Fruit fly (Drosophila melanogaster) whole organism, embryonic: ENCODE measurements around the gene Bicra.
A peak's percentile ranks its signal among the peaks of the same experiment; 100 is the strongest.

Experiments
- Blimp-1 ChIP-seq: fragments of 200-800 bp; sonication (Bioruptor generic); optimal IDR thresholded peaks from 3 replicates; lab custom pipeline; 2018; ENCODE audit warnings: missing biosample characterization, missing genetic modification characterization, mild to moderate bottlenecking, moderate library complexity, missing genetic modification reagents
- BtbVII ChIP-seq: fragments of 200-800 bp; sonication (Bioruptor generic); optimal IDR thresholded peaks from 3 replicates; lab custom pipeline; 2017; ENCODE audit warnings: missing biosample characterization, mild to moderate bottlenecking, missing genetic modification characterization
- CG10543 ChIP-seq: fragments of 200-800 bp; sonication (Bioruptor generic); optimal IDR thresholded peaks from 3 replicates; lab custom pipeline; 2017; ENCODE audit warnings: missing biosample characterization, mild to moderate bottlenecking, missing genetic modification characterization, moderate library complexity
- CG11093 ChIP-seq: fragments of 200-800 bp; sonication (Bioruptor generic); IDR thresholded peaks from 3 replicates; pipeline ENCODE4 v1.3.6; 2022; ENCODE audit warnings: missing biosample characterization, missing genetic modification characterization
- CG12104 ChIP-seq: fragments of 200-800 bp; sonication (Bioruptor generic); optimal IDR thresholded peaks from 3 replicates; lab custom pipeline; 2016; ENCODE audit warnings: missing biosample characterization, missing genetic modification characterization
- CG12391 ChIP-seq: fragments of 200-800 bp; sonication (Bioruptor generic); optimal IDR thresholded peaks from 3 replicates; lab custom pipeline; 2018; ENCODE audit warnings: missing biosample characterization, mild to moderate bottlenecking, missing genetic modification characterization, moderate library complexity
- CG17385 ChIP-seq: fragments of 200-800 bp; sonication (Bioruptor generic); optimal IDR thresholded peaks from 3 replicates; lab custom pipeline; 2018; ENCODE audit warnings: missing biosample characterization, mild to moderate bottlenecking, missing genetic modification characterization
- CG17912 ChIP-seq: fragments of 200-800 bp; sonication (Bioruptor generic); optimal IDR thresholded peaks from 2 replicates; lab custom pipeline; 2018; ENCODE audit warnings: missing biosample characterization, mild to moderate bottlenecking, missing genetic modification characterization
- CG1832 ChIP-seq: fragments of 200-800 bp; sonication (Bioruptor generic); optimal IDR thresholded peaks from 2 replicates; lab custom pipeline; 2017; ENCODE audit warnings: missing biosample characterization, mild to moderate bottlenecking, missing genetic modification characterization, inconsistent platforms
- CG18599 ChIP-seq: fragments of 200-800 bp; sonication (Bioruptor generic); optimal IDR thresholded peaks from 3 replicates; lab custom pipeline; 2017; ENCODE audit warnings: missing biosample characterization, missing genetic modification characterization, mild to moderate bottlenecking, moderate library complexity, missing genetic modification reagents
- CG32532 ChIP-seq: fragments of 200-800 bp; sonication (Bioruptor generic); IDR thresholded peaks from 2 replicates; pipeline ENCODE4 v1.3.6; 2022; ENCODE audit warnings: missing biosample characterization, missing genetic modification characterization
- CG33557 ChIP-seq: fragments of 200-800 bp; sonication (Bioruptor generic); optimal IDR thresholded peaks from 2 replicates; lab custom pipeline; 2019; ENCODE audit warnings: missing biosample characterization, mild to moderate bottlenecking, missing genetic modification characterization, moderate library complexity
- CG4328 ChIP-seq: fragments of 200-800 bp; sonication (Bioruptor generic); optimal IDR thresholded peaks from 3 replicates; lab custom pipeline; 2017; ENCODE audit warnings: missing biosample characterization, missing genetic modification reagents, missing genetic modification characterization
- CG6813 ChIP-seq: fragments of 200-800 bp; sonication (Bioruptor generic); optimal IDR thresholded peaks from 2 replicates; lab custom pipeline; 2017; ENCODE audit warnings: missing biosample characterization, missing genetic modification characterization, mild to moderate bottlenecking, moderate library complexity, missing genetic modification reagents
- CG7372 ChIP-seq: fragments of 200-800 bp; sonication (Bioruptor generic); IDR thresholded peaks from 2 replicates; pipeline ENCODE4 v1.3.6; 2022; ENCODE audit warnings: missing biosample characterization, missing genetic modification characterization
- CG8089 ChIP-seq: fragments of 200-800 bp; sonication (Bioruptor generic); optimal IDR thresholded peaks from 3 replicates; lab custom pipeline; 2016; ENCODE audit warnings: missing biosample characterization, missing genetic modification characterization
- CG8290 ChIP-seq, 3 experiments: fragments of 200-800 bp; sonication (Bioruptor generic); optimal IDR thresholded peaks; 2 replicates each; lab custom pipeline; 2016 to 2019; ENCODE audit warnings: missing biosample characterization in 3 of 3, missing genetic modification characterization in 3 of 3, mild to moderate bottlenecking in 2 of 3, moderate library complexity in 1 of 3
- CG8478 ChIP-seq: fragments of >200 bp; optimal IDR thresholded peaks from 2 replicates; lab custom pipeline; 2018
- CG8924 ChIP-seq: fragments of 200-800 bp; optimal IDR thresholded peaks from 3 replicates; lab custom pipeline; 2019; ENCODE audit warnings: missing biosample characterization, mild to moderate bottlenecking, missing genetic modification characterization, moderate library complexity
- D ChIP-seq, 2 experiments: fragments of 200-800 bp in 1 of 2; fragments of >200 bp in 1 of 2; sonication (Bioruptor generic) in 1 of 2; optimal IDR thresholded peaks; 2 replicates in 1 of 2; 3 replicates in 1 of 2; lab custom pipeline; 2017; ENCODE audit warnings: mild to moderate bottlenecking in 1 of 2, missing biosample characterization in 1 of 2, missing genetic modification characterization in 1 of 2, missing genetic modification reagents in 1 of 2
- Jarid2 ChIP-seq: fragments of 200-800 bp; sonication (Bioruptor generic); optimal IDR thresholded peaks from 3 replicates; lab custom pipeline; 2017; ENCODE audit warnings: mild to moderate bottlenecking, missing biosample characterization, missing genetic modification reagents, missing genetic modification characterization
- Med ChIP-seq: fragments of 200-800 bp; sonication (Bioruptor generic); peaks from one replicate; lab custom pipeline; 2016; ENCODE audit warnings: missing biosample characterization, missing genetic modification characterization, mild to moderate bottlenecking, inconsistent platforms, moderate library complexity
- Meics ChIP-seq: fragments of 200-800 bp; sonication (Bioruptor generic); optimal IDR thresholded peaks from 2 replicates; lab custom pipeline; 2017; ENCODE audit warnings: missing biosample characterization, mild to moderate bottlenecking, missing genetic modification characterization
- Myb ChIP-seq: fragments of 200-800 bp; sonication (Bioruptor generic); optimal IDR thresholded peaks from 2 replicates; lab custom pipeline; 2016; ENCODE audit warnings: missing biosample characterization, missing genetic modification characterization
- Neu2 ChIP-seq: fragments of 200-800 bp; sonication (Bioruptor generic); optimal IDR thresholded peaks from 3 replicates; lab custom pipeline; 2016; ENCODE audit warnings: missing biosample characterization, missing genetic modification characterization, borderline replicate concordance
- Opbp ChIP-seq: fragments of 200-800 bp; sonication (Bioruptor generic); IDR thresholded peaks from 3 replicates; pipeline ENCODE4 v1.3.6; 2022; ENCODE audit warnings: missing biosample characterization, missing genetic modification characterization; ENCODE audit not compliant: partially characterized antibody
- Poxn ChIP-seq: fragments of 200-800 bp; sonication (Bioruptor generic); IDR thresholded peaks from 2 replicates; pipeline ENCODE4 v1.3.6; 2022; ENCODE audit warnings: missing biosample characterization, missing genetic modification characterization
- Sox100B ChIP-seq: fragments of 200-800 bp; sonication (Bioruptor generic); optimal IDR thresholded peaks from 3 replicates; lab custom pipeline; 2018; ENCODE audit warnings: missing biosample characterization, mild to moderate bottlenecking, missing genetic modification characterization
- Trl ChIP-seq, 3 experiments: fragments of >200 bp in 2 of 3; fragments of 200-800 bp in 1 of 3; sonication (Bioruptor generic) in 1 of 3; optimal IDR thresholded peaks; 2 replicates in 1 of 3; 3 replicates in 2 of 3; lab custom pipeline; 2016 to 2017; ENCODE audit warnings: missing biosample characterization in 1 of 3, missing genetic modification characterization in 1 of 3
- abd-A ChIP-seq: fragments of 200-800 bp; sonication (Bioruptor generic); optimal IDR thresholded peaks from 3 replicates; lab custom pipeline; 2019; ENCODE audit warnings: missing biosample characterization, mild to moderate bottlenecking, missing genetic modification characterization, moderate library complexity
- al ChIP-seq: fragments of 200-800 bp; sonication (Bioruptor generic); IDR thresholded peaks from 2 replicates; pipeline ENCODE4 v1.3.6; 2022; ENCODE audit warnings: missing biosample characterization, missing genetic modification characterization
- bigmax ChIP-seq: fragments of 200-800 bp; sonication (Bioruptor generic); optimal IDR thresholded peaks from 2 replicates; lab custom pipeline; 2018; ENCODE audit warnings: missing biosample characterization, mild to moderate bottlenecking, missing genetic modification characterization
- cg ChIP-seq: fragments of 200-800 bp; sonication (Bioruptor generic); optimal IDR thresholded peaks from 3 replicates; lab custom pipeline; 2019; ENCODE audit warnings: missing biosample characterization, mild to moderate bottlenecking, missing genetic modification characterization, moderate library complexity
- chn ChIP-seq: fragments of 200-800 bp; sonication (Bioruptor generic); optimal IDR thresholded peaks from 2 replicates; lab custom pipeline; 2016; ENCODE audit warnings: missing biosample characterization, missing genetic modification characterization
- da ChIP-seq: fragments of 200-800 bp; sonication (Bioruptor generic); optimal IDR thresholded peaks from 2 replicates; lab custom pipeline; 2016; ENCODE audit warnings: missing biosample characterization, missing genetic modification characterization
- exex ChIP-seq: fragments of 200-800 bp; sonication (Bioruptor generic); optimal IDR thresholded peaks from 4 replicates; lab custom pipeline; 2018; ENCODE audit warnings: missing biosample characterization, mild to moderate bottlenecking, missing genetic modification characterization, moderate library complexity
- eyg ChIP-seq: fragments of 200-800 bp; sonication (Bioruptor generic); optimal IDR thresholded peaks from 3 replicates; lab custom pipeline; 2016; ENCODE audit warnings: missing biosample characterization, missing genetic modification characterization
- gro ChIP-seq: fragments of 200-800 bp; sonication (Bioruptor generic); optimal IDR thresholded peaks from 2 replicates; lab custom pipeline; 2016; ENCODE audit warnings: missing biosample characterization, missing genetic modification characterization
- mld ChIP-seq: fragments of 200-800 bp; sonication (Bioruptor generic); IDR thresholded peaks from 3 replicates; pipeline ENCODE4 v1.3.6; 2022; ENCODE audit warnings: missing biosample characterization, missing genetic modification characterization; ENCODE audit not compliant: partially characterized antibody
- p53 ChIP-seq: fragments of 200-800 bp; sonication (Bioruptor generic); optimal IDR thresholded peaks from 2 replicates; lab custom pipeline; 2016; ENCODE audit warnings: missing biosample characterization, missing genetic modification characterization
- pita ChIP-seq: fragments of 200-800 bp; sonication (Bioruptor generic); optimal IDR thresholded peaks from 2 replicates; lab custom pipeline; 2017; ENCODE audit warnings: missing biosample characterization, mild to moderate bottlenecking, missing genetic modification characterization
- sim ChIP-seq: fragments of 200-800 bp; sonication (Bioruptor generic); IDR thresholded peaks from 2 replicates; pipeline ENCODE4 v1.3.6; 2022; ENCODE audit warnings: missing biosample characterization, missing genetic modification characterization
- sqz ChIP-seq: fragments of 200-800 bp; sonication (Bioruptor generic); optimal IDR thresholded peaks from 3 replicates; lab custom pipeline; 2018; ENCODE audit warnings: missing biosample characterization, mild to moderate bottlenecking, missing genetic modification characterization
- sug ChIP-seq: fragments of 200-800 bp; optimal IDR thresholded peaks from 2 replicates; lab custom pipeline; 2019; ENCODE audit warnings: missing biosample characterization, mild to moderate bottlenecking, missing genetic modification characterization, moderate library complexity
- tgo ChIP-seq: fragments of 200-800 bp; sonication (Bioruptor generic); IDR thresholded peaks from 3 replicates; pipeline ENCODE4 v1.3.6; 2022; ENCODE audit warnings: missing biosample characterization, missing genetic modification characterization
- tll ChIP-seq, 2 experiments: fragments of 200-800 bp in 1 of 2; fragments of >200 bp in 1 of 2; sonication (Bioruptor generic) in 1 of 2; optimal IDR thresholded peaks; 2 replicates each; lab custom pipeline; 2017 to 2019; ENCODE audit warnings: missing biosample characterization in 2 of 2, missing genetic modification characterization in 2 of 2, mild to moderate bottlenecking in 1 of 2, moderate library complexity in 1 of 2
- zf30C ChIP-seq: fragments of 200-800 bp; sonication (Bioruptor generic); optimal IDR thresholded peaks from 3 replicates; lab custom pipeline; 2018; ENCODE audit warnings: missing biosample characterization, mild to moderate bottlenecking, missing genetic modification characterization

Bicra gene

DNA sequence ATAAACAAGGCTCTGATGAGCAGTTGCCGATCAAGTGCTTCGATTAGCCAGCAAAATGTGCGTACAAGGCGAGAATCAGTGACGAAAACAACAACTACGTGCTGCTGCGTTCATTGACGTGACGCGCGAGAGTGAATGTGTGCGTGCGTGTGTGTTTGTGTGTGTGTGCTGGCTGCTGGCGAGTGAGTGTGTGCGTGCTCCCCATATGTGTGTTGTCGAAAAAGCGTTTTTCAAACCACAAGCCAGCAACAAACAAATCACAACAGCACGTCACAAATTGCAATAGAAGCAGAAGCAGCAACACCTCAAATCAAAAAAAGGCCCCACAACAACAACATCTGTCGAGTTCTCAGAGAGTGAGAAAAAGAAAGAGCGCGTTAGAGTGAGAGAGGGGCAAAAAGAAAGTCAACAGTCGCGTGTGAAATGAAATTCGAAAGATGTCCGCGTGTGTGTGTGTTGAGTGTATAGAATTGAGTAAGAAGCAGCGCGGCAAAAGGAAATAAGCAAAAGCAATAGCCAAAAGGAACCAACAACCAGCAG lies 1.2 kb downstream of the Bicra start:
- TF ChIP-seq Trl (optimal IDR thresholded peaks at IDR 0.05; lab: Kevin White, UChicago) (peak in 1 of 2 experiments; percentile 62), Trl (GFP tag; optimal IDR thresholded peaks at IDR 0.05; lab: Kevin White, UChicago) (no peak), D (optimal IDR thresholded peaks at IDR 0.05; lab: Kevin White, UChicago) (peak; percentile 97), D (GFP tag; optimal IDR thresholded peaks at IDR 0.05; lab: Kevin White, UChicago) (no peak), cg (GFP tag; lab: Kevin White, UChicago) (peak; percentile 97), CG12104 (GFP tag; lab: Kevin White, UChicago) (no peak), Myb (GFP tag; lab: Kevin White, UChicago) (no peak), Jarid2 (GFP tag; lab: Kevin White, UChicago) (peak; percentile 75), sqz (GFP tag; lab: Kevin White, UChicago) (peak; percentile 10), CG11093 (GFP tag; lab: Robert Waterston, UW) (no peak), CG17385 (GFP tag; lab: Kevin White, UChicago) (peak; percentile 19), CG8478 (lab: Kevin White, UChicago) (peak; percentile 91), tll (GFP tag; optimal IDR thresholded peaks at IDR 0.05; lab: Kevin White, UChicago) (peak in 1 of 2 experiments; percentile 32), Blimp-1 (peak; percentile 4), CG32532 (GFP tag; lab: Robert Waterston, UW) (no peak), gro (peak; percentile 29), Med (peak; percentile 33), bigmax (GFP tag; lab: Kevin White, UChicago) (peak; percentile 45), CG1832 (GFP tag; lab: Kevin White, UChicago) (peak; percentile 17)

- TF ChIP-seq sim (GFP tag; lab: Robert Waterston, UW): no peak
- no peak for TF ChIP-seq pita
- no peak for TF ChIP-seq da
- TF ChIP-seq Myb (GFP tag; lab: Kevin White, UChicago): no peak
- peak; percentile 36 for TF ChIP-seq CG18599 (GFP tag; lab: Kevin White, UChicago)
- TF ChIP-seq exex (tag; lab: Kevin White, UChicago): no peak
- no peak for TF ChIP-seq CG10543 (GFP tag; lab: Kevin White, UChicago)
- peak; percentile 7 for TF ChIP-seq CG8924 (tag; lab: Kevin White, UChicago)
- no peak for TF ChIP-seq eyg (GFP tag; lab: Kevin White, UChicago)
- no peak for TF ChIP-seq CG8290 (GFP tag; optimal IDR thresholded peaks at IDR 0.05; lab: Kevin White, UChicago)
- TF ChIP-seq CG8290 (tag; optimal IDR thresholded peaks at IDR 0.05; lab: Kevin White, UChicago): peak in 1 of 2 experiments; percentile 23
- TF ChIP-seq CG8089 (GFP tag; lab: Kevin White, UChicago): no peak
- TF ChIP-seq BtbVII (GFP tag; lab: Kevin White, UChicago): no peak
- TF ChIP-seq tgo (GFP tag; lab: Robert Waterston, UW): no peak
- no peak for TF ChIP-seq sug (tag; lab: Kevin White, UChicago)
- no peak for TF ChIP-seq Poxn (GFP tag; lab: Robert Waterston, UW)
- TF ChIP-seq Meics: no peak
- TF ChIP-seq CG4328 (GFP tag; lab: Kevin White, UChicago): no peak
- TF ChIP-seq zf30C (GFP tag; lab: Kevin White, UChicago): peak; percentile 75
- TF ChIP-seq Neu2: no peak
- no peak for TF ChIP-seq al (GFP tag; lab: Robert Waterston, UW)
- no peak for TF ChIP-seq CG7372 (GFP tag; lab: Robert Waterston, UW)
- no peak for TF ChIP-seq mld
- no peak for TF ChIP-seq Opbp (GFP tag; lab: Robert Waterston, UW)
- TF ChIP-seq Trl (optimal IDR thresholded peaks at IDR 0.05; lab: Kevin White, UChicago): peak; percentile 83 to 90
- TF ChIP-seq Trl (GFP tag; optimal IDR thresholded peaks at IDR 0.05; lab: Kevin White, UChicago): no peak
- no peak for TF ChIP-seq p53
- no peak for TF ChIP-seq CG33557 (GFP tag; lab: Kevin White, UChicago)
- TF ChIP-seq Sox100B (GFP tag; lab: Kevin White, UChicago): no peak
- no peak for TF ChIP-seq abd-A
- peak; percentile 11 for TF ChIP-seq CG12391 (tag; lab: Kevin White, UChicago)
- TF ChIP-seq chn: no peak
- no peak for TF ChIP-seq CG6813 (GFP tag; lab: Kevin White, UChicago)
- no peak for TF ChIP-seq CG17912 (GFP tag; lab: Kevin White, UChicago)
Observed at dm6 chr3R:29064682-29065100, 1.9 kb downstream of the Bicra start.
